Worm (Caenorhabditis elegans) whole organism, mixed stage, embryonic: Measurements from ENCODE around the gene ZK105.1.

Experiments used
- ceh-39 ChIP-seq: fragments of 150-350 bp; optimal IDR thresholded peaks from 2 replicates; lab custom pipeline; 2014; ENCODE audit warnings: missing biosample characterization, missing genetic modification characterization
- ceh-83 ChIP-seq: fragments of 200-800 bp; sonication (Bioruptor generic); optimal IDR thresholded peaks from 2 replicates; lab custom pipeline; 2018; ENCODE audit warnings: mild to moderate bottlenecking, missing genetic modification characterization, missing compliant biosample characterization
- drap-1 ChIP-seq: fragments of 200-800 bp; sonication (Bioruptor generic); optimal IDR thresholded peaks from 3 replicates; lab custom pipeline; 2018; ENCODE audit warnings: mild to moderate bottlenecking, missing genetic modification characterization, missing compliant biosample characterization
- lin-13 ChIP-seq: fragments of 150-350 bp; optimal IDR thresholded peaks from 2 replicates; lab custom pipeline; 2014; ENCODE audit warnings: missing biosample characterization, missing genetic modification characterization
- lin-32 ChIP-seq: fragments of 200-800 bp; sonication (Bioruptor generic); optimal IDR thresholded peaks from 2 replicates; lab custom pipeline; 2018; ENCODE audit warnings: mild to moderate bottlenecking, missing genetic modification characterization, missing compliant biosample characterization
- mab-5 ChIP-seq: fragments of 150-350 bp; optimal IDR thresholded peaks from 2 replicates; lab custom pipeline; 2014; ENCODE audit warnings: missing biosample characterization, missing genetic modification characterization
- nhr-237 ChIP-seq: fragments of 150-350 bp; optimal IDR thresholded peaks from 2 replicates; lab custom pipeline; 2014; ENCODE audit warnings: missing biosample characterization, missing genetic modification characterization
- nhr-76 ChIP-seq: sonication (generic microtip); optimal IDR thresholded peaks from 2 replicates; lab custom pipeline; 2017; ENCODE audit warnings: missing biosample characterization, missing genetic modification characterization
- snpc-4 ChIP-seq: fragments of 150-350 bp; optimal IDR thresholded peaks from 2 replicates; lab custom pipeline; 2014; ENCODE audit warnings: missing biosample characterization, missing genetic modification characterization
- unc-39 ChIP-seq: fragments of 150-350 bp; optimal IDR thresholded peaks from 2 replicates; lab custom pipeline; 2014; ENCODE audit warnings: missing biosample characterization, missing genetic modification characterization
- unc-62 ChIP-seq: fragments of 150-350 bp; optimal IDR thresholded peaks from 2 replicates; lab custom pipeline; 2014; ENCODE audit warnings: missing biosample characterization, missing genetic modification reagents, missing genetic modification characterization
- ztf-11 ChIP-seq: fragments of 150-350 bp; optimal IDR thresholded peaks from 2 replicates; lab custom pipeline; 2014; ENCODE audit warnings: missing biosample characterization, missing genetic modification characterization

DNA sequence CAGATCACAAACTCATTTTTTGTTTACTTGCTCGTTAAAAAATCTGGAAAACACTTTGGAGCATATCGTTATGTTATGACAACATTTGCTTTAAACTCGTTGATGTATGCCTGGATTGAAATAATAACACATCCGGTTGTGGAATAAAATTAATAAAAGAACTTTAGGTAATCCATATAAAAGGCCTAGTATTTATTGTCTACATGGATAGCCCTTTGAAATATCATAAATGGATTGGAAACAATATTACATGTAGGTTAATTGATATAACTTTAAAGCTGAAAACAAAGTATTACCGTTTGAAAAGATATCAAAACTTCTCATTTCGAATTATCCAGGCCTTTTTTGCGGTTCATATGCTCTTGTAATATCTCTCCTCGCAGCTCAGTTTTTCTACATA lies 23.2 kb upstream of the ZK105.1 start:
- TF ChIP-seq unc-62 (GFP tag; lab: Kevin White, UChicago) (no peak), drap-1 (GFP tag; lab: Kevin White, UChicago) (no peak), snpc-4 (tag; lab: Kevin White, UChicago) (no peak), ceh-39 (tag; lab: Kevin White, UChicago) (no peak), ztf-11 (tag; lab: Kevin White, UChicago) (no peak), lin-13 (no peak), lin-32 (GFP tag; lab: Kevin White, UChicago) (no peak), mab-5 (tag; lab: Kevin White, UChicago) (no peak), unc-39 (no peak), ceh-83 (GFP tag; lab: Kevin White, UChicago) (no peak), nhr-76 (tag; lab: Kevin White, UChicago) (no peak), nhr-237 (no peak)
